Worm (Caenorhabditis elegans) whole organism, midembryonic: ENCODE results near the gene lgc-22.

Source experiments
- T22C8.4 ChIP-seq: fragments of 200-800 bp; sonication (Bioruptor generic); IDR thresholded peaks from 2 replicates; pipeline ENCODE4 v1.3.6; 2022; ENCODE audit warnings: missing genetic modification characterization, missing compliant biosample characterization
- cog-1 ChIP-seq: sonication (generic microtip); optimal IDR thresholded peaks from 2 replicates; lab custom pipeline; 2016; ENCODE audit warnings: missing genetic modification characterization, missing compliant biosample characterization
- flt-1 ChIP-seq: fragments of 200-800 bp; sonication (Bioruptor generic); IDR thresholded peaks from 2 replicates; pipeline ENCODE4 v1.3.6; 2022; ENCODE audit warnings: missing genetic modification characterization, missing compliant biosample characterization
- klf-2 ChIP-seq: fragments of 200-800 bp; sonication (Bioruptor generic); conservative IDR thresholded peaks from 2 replicates; pipeline ENCODE4 v1.3.6; 2022; ENCODE audit warnings: missing genetic modification reagents, missing genetic modification characterization, missing compliant biosample characterization
- med-1 ChIP-seq: sonication (generic microtip); optimal IDR thresholded peaks from 2 replicates; lab custom pipeline; 2017; ENCODE audit warnings: missing genetic modification characterization, mild to moderate bottlenecking, missing compliant biosample characterization, antibody characterized with exemption, missing genetic modification reagents; ENCODE audit not compliant: insufficient read depth
- ref-1 ChIP-seq: fragments of 200-800 bp; sonication (Bioruptor generic); conservative IDR thresholded peaks from 2 replicates; pipeline ENCODE4 v1.3.6; 2022; ENCODE audit warnings: missing genetic modification reagents, missing genetic modification characterization, missing compliant biosample characterization
- ztf-29 ChIP-seq: fragments of 200-800 bp; sonication (Bioruptor generic); IDR thresholded peaks from 2 replicates; pipeline ENCODE4 v1.3.6; 2022; ENCODE audit warnings: missing genetic modification reagents, missing genetic modification characterization, missing compliant biosample characterization

- TF ChIP-seq klf-2 (GFP tag; lab: Robert Waterston, UW) (no peak), T22C8.4 (GFP tag; lab: Robert Waterston, UW) (no peak), ztf-29 (GFP tag; lab: Robert Waterston, UW) (no peak), med-1 (no peak), flt-1 (GFP tag; lab: Robert Waterston, UW) (no peak), ref-1 (GFP tag; lab: Robert Waterston, UW) (no peak), cog-1 (tag; lab: Kevin White, UChicago) (no peak)
Observed at ce11 chrIV:4298983-4299382, 2.1 kb upstream of the lgc-22 start, which contains the start of gene F15E6.9.
